Worm (Caenorhabditis elegans): ENCODE data around the gene fmo-2.

Gene fmo-2

DNA sequence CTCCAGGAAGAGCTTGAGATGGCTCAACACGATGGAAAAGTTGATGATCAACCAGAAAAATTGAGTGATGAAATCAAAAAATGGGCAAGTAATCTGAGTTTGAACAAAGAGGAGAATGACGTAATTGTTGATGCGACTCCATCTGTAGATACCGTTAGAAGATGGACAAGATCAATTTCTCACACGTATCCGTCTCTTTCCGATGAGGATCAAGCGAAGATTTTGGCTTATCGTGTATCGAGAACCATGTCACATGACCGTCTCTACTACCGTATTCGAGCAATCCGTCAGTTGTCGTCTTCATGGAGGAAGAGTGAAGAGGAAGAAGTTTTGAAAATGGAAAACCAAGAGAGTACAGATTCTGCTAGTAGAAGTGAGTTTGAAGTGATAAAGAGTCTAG, 35.8 kb downstream of the fmo-2 start:
- TF ChIP-seq elt-2 (tag; optimal IDR thresholded peaks at IDR 0.05) (no peak), ceh-19 (GFP tag; optimal IDR thresholded peaks at IDR 0.05) (no peak), hlh-30 (tag; optimal IDR thresholded peaks at IDR 0.05; ENCODE audit: insufficient read depth) (peak; percentile 38), ceh-30 (tag; optimal IDR thresholded peaks at IDR 0.05) (no peak), hlh-15 (tag; optimal IDR thresholded peaks at IDR 0.05) (no peak), ceh-14 (tag; optimal IDR thresholded peaks at IDR 0.05) (no peak), eyg-1 (tag; optimal IDR thresholded peaks at IDR 0.05) (no peak), dve-1 (tag; optimal IDR thresholded peaks at IDR 0.05) (no peak)

DNA sequence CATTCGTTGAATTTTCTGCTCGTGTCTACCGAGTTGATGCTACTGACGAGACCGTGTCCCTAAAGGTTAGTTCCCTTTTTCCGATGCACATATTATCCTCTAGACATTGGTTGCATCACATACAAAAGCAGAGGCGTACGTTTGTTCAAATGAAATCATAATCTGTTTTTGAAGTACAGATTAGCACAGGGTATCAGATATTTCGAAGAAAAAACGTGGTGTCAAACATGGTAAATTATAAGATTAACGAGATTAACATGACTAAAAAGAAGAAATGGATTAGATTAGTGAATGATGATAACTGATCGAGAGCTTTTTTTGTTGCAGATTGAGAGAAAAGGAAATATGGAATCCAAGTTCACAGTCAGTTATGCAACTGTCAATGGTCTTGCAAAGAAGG, 36.5 kb downstream of the fmo-2 start:
- TF ChIP-seq unc-42 (tag; optimal IDR thresholded peaks at IDR 0.05) (no peak), K02D7.2 (tag; optimal IDR thresholded peaks at IDR 0.05) (no peak), unc-3 (GFP tag; conservative IDR thresholded peaks at IDR 0.05) (no peak), unc-3 (tag; optimal IDR thresholded peaks at IDR 0.05) (no peak), mec-3 (tag; optimal IDR thresholded peaks at IDR 0.05; ENCODE audit: borderline replicate concordance) (no peak), che-1 (tag; optimal IDR thresholded peaks at IDR 0.05) (no peak), syd-9 (tag; optimal IDR thresholded peaks at IDR 0.05) (no peak), hlh-13 (GFP tag; optimal IDR thresholded peaks at IDR 0.05) (no peak), pqm-1 (tag; optimal IDR thresholded peaks at IDR 0.05) (no peak), ceh-22 (tag; optimal IDR thresholded peaks at IDR 0.05) (no peak), pat-9 (tag; optimal IDR thresholded peaks at IDR 0.05) (no peak), sox-4 (tag; optimal IDR thresholded peaks at IDR 0.05) (no peak), rnt-1 (tag; optimal IDR thresholded peaks at IDR 0.05) (no peak), ets-4 (tag; optimal IDR thresholded peaks at IDR 0.05) (no peak), ceh-19 (GFP tag; optimal IDR thresholded peaks at IDR 0.05) (no peak), fkh-6 (tag; optimal IDR thresholded peaks at IDR 0.05) (no peak), pros-1 (tag; optimal IDR thresholded peaks at IDR 0.05) (no peak), ceh-30 (tag; optimal IDR thresholded peaks at IDR 0.05) (no peak), ceh-2 (tag; optimal IDR thresholded peaks at IDR 0.05) (no peak), ztf-16 (tag; optimal IDR thresholded peaks at IDR 0.05) (no peak), hlh-15 (tag; optimal IDR thresholded peaks at IDR 0.05) (no peak)

DNA sequence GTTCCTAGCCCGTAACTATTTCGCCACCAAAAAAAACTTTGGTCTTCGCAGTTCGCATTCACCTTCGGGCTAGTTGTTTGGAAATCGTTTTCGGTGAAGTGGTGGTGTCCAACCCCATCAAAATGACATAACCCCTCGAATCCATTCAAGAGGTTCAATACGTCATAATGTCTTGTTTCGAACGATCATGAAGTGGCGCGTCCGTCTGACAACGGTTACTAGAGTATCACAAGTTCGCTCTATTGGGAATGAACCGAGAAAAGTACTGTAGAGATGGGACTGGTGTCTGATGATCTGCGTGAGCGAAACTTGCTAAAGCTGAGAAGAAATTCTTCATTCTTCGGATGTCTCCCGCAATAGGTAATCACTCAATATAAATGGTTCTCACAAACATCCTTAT, 45.4 kb downstream of the fmo-2 start, which contains the start of gene ZC168.2:
TSS of gene ZC168.2 (plus strand) at position 301 of the 400 bp plus-strand sequence.
- TF ChIP-seq ztf-16 (tag; optimal IDR thresholded peaks at IDR 0.05) (no peak), T23F11.4 (GFP tag; optimal IDR thresholded peaks at IDR 0.05) (no peak), ceh-2 (tag; optimal IDR thresholded peaks at IDR 0.05) (no peak), pag-3 (tag; optimal IDR thresholded peaks at IDR 0.05; ENCODE audit: borderline replicate concordance) (no peak), hlh-6 (tag; optimal IDR thresholded peaks at IDR 0.05) (no peak), ceh-34 (tag; optimal IDR thresholded peaks at IDR 0.05) (no peak), lim-6 (tag; optimal IDR thresholded peaks at IDR 0.05) (no peak), ceh-14 (tag; optimal IDR thresholded peaks at IDR 0.05) (no peak), Y22D7AL.16 (tag; optimal IDR thresholded peaks at IDR 0.05) (no peak), ceh-45 (GFP tag; IDR thresholded peaks at IDR 0.05) (no peak), pha-4 (tag; optimal IDR thresholded peaks at IDR 0.05) (no peak), ceh-19 (GFP tag; optimal IDR thresholded peaks at IDR 0.05) (no peak), pqm-1 (tag; optimal IDR thresholded peaks at IDR 0.05) (no peak), syd-9 (tag; optimal IDR thresholded peaks at IDR 0.05) (no peak), unc-86 (tag; optimal IDR thresholded peaks at IDR 0.05) (no peak), elt-4 (tag; optimal IDR thresholded peaks at IDR 0.05) (no peak), hlh-13 (GFP tag; optimal IDR thresholded peaks at IDR 0.05) (no peak)
